Worm (Caenorhabditis elegans): ENCODE measurements around the gene F10E9.11.
"Not testable (repeated sequence)": the region's sequence is repeated elsewhere in the genome, so short reads cannot be mapped to it uniquely, and the experiment has no call there.

ce11 chrIII:8335585-8335984 lies 16.5 kb upstream of the F10E9.11 start:
- not testable (repeated sequence) for TF ChIP-seq unc-62 (GFP tag; optimal IDR thresholded peaks at IDR 0.05); lin-35 (GFP tag; optimal IDR thresholded peaks at IDR 0.05); aptf-2 (GFP tag; conservative IDR thresholded peaks at IDR 0.05); mcd-1 (GFP tag; IDR thresholded peaks at IDR 0.05); ama-1 (optimal IDR thresholded peaks at IDR 0.05); ama-1 (GFP tag; optimal IDR thresholded peaks at IDR 0.05); him-1 (tag; optimal IDR thresholded peaks at IDR 0.05); pha-4 (tag; optimal IDR thresholded peaks at IDR 0.05)

Data from whole organism, young adult.